Worm (Caenorhabditis elegans) whole organism, L2 larva: ENCODE measurements around the gene arcp-1.

ENCODE experiments used
- F13H6.1 ChIP-seq: sonication (generic microtip); optimal IDR thresholded peaks from 2 replicates; lab custom pipeline; 2016; ENCODE audit warnings: missing genetic modification characterization, missing compliant biosample characterization
- ZK546.5 ChIP-seq: sonication (generic microtip); optimal IDR thresholded peaks from 2 replicates; lab custom pipeline; 2017; ENCODE audit warnings: missing biosample characterization, missing genetic modification characterization
- ama-1 ChIP-seq: fragments of 150-350 bp; optimal IDR thresholded peaks from 2 replicates; lab custom pipeline; 2018; ENCODE audit warnings: inconsistent platforms
- ceh-16 ChIP-seq: fragments of 150-350 bp; optimal IDR thresholded peaks from 2 replicates; lab custom pipeline; 2014; ENCODE audit warnings: missing biosample characterization, missing genetic modification characterization
- egl-27 ChIP-seq: sonication (generic microtip); optimal IDR thresholded peaks from 3 replicates; lab custom pipeline; 2017; ENCODE audit warnings: missing biosample characterization, missing genetic modification reagents, missing genetic modification characterization
- gmeb-1 ChIP-seq: fragments of 150-350 bp; optimal IDR thresholded peaks from 2 replicates; lab custom pipeline; 2014; ENCODE audit warnings: missing biosample characterization, missing genetic modification characterization
- lin-39 ChIP-seq: fragments of 150-350 bp; optimal IDR thresholded peaks from 2 replicates; lab custom pipeline; 2014; ENCODE audit warnings: missing biosample characterization, missing genetic modification reagents, missing genetic modification characterization
- lsy-2 ChIP-seq, 2 experiments: fragments of 150-350 bp in 1 of 2; sonication (generic microtip) in 1 of 2; optimal IDR thresholded peaks; 2 replicates each; lab custom pipeline; 2014 to 2017; ENCODE audit warnings: missing biosample characterization in 2 of 2, missing genetic modification characterization in 2 of 2
- nhr-11 ChIP-seq: fragments of 150-350 bp; optimal IDR thresholded peaks from 2 replicates; lab custom pipeline; 2014; ENCODE audit warnings: missing biosample characterization, missing genetic modification characterization
- nhr-237 ChIP-seq: fragments of 150-350 bp; optimal IDR thresholded peaks from 2 replicates; lab custom pipeline; 2014; ENCODE audit warnings: missing biosample characterization, missing genetic modification characterization
- nhr-6 ChIP-seq: fragments of 150-350 bp; optimal IDR thresholded peaks from 2 replicates; lab custom pipeline; 2014; ENCODE audit warnings: missing biosample characterization, missing genetic modification characterization
- snpc-4 ChIP-seq: fragments of 150-350 bp; optimal IDR thresholded peaks from 2 replicates; lab custom pipeline; 2014; ENCODE audit warnings: missing biosample characterization, missing genetic modification characterization
- zag-1 ChIP-seq: fragments of 150-350 bp; optimal IDR thresholded peaks from 2 replicates; lab custom pipeline; 2014; ENCODE audit warnings: missing biosample characterization, missing genetic modification characterization

DNA sequence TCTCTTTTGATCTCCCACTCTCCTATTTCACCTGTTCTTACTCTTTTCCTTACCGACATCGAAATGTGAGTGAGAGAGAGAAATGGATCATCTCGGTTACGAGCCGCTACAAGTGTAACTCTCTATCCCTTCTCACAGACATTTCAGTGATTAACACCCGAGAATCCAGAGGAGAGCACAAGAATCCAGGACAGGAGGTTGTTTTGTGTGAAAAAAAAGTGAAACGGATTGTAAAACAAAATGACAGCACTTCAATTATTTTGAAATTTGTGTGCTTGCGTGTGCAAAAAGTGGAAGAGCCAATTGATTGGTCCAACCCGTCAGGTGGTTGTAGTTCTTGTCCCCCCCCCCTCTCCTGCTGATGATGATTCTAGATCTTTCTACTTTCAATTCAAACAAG, 23.6 kb upstream of the arcp-1 start:
- TF ChIP-seq lsy-2 (tag; optimal IDR thresholded peaks at IDR 0.05; lab: Kevin White, UChicago), result peak in 1 of 2 experiments; percentile 64
- TF ChIP-seq nhr-6, result no peak
- no peak for TF ChIP-seq snpc-4 (tag; lab: Kevin White, UChicago)
- TF ChIP-seq nhr-237 (tag; lab: Kevin White, UChicago), result no peak
- TF ChIP-seq F13H6.1 (tag; lab: Kevin White, UChicago), result peak; percentile 77
- TF ChIP-seq ZK546.5 (tag; lab: Kevin White, UChicago), result no peak
- TF ChIP-seq zag-1 (tag; lab: Kevin White, UChicago), result no peak
- TF ChIP-seq gmeb-1, result no peak
- no peak for TF ChIP-seq lin-39 (tag; lab: Kevin White, UChicago)
- no peak for TF ChIP-seq egl-27 (tag; lab: Kevin White, UChicago)
- TF ChIP-seq nhr-11 (tag; lab: Kevin White, UChicago), result no peak
- no peak for TF ChIP-seq ama-1 (lab: Kevin White, UChicago)
- TF ChIP-seq ceh-16 (tag; lab: Kevin White, UChicago), result no peak
